Worm (Caenorhabditis elegans) whole organism, L2 larva: ENCODE data around the gene cest-28.

Source experiments
- C34F6.9 ChIP-seq: fragments of 150-350 bp; optimal IDR thresholded peaks from 2 replicates; lab custom pipeline; 2014; ENCODE audit warnings: missing biosample characterization, missing genetic modification characterization
- F13H6.1 ChIP-seq: sonication (generic microtip); optimal IDR thresholded peaks from 2 replicates; lab custom pipeline; 2016; ENCODE audit warnings: missing genetic modification characterization, missing compliant biosample characterization
- ZK546.5 ChIP-seq: sonication (generic microtip); optimal IDR thresholded peaks from 2 replicates; lab custom pipeline; 2017; ENCODE audit warnings: missing biosample characterization, missing genetic modification characterization
- alr-1 ChIP-seq: fragments of 150-350 bp; optimal IDR thresholded peaks from 2 replicates; lab custom pipeline; 2014; ENCODE audit warnings: missing biosample characterization, missing genetic modification characterization
- aly-2 ChIP-seq: fragments of 150-350 bp; optimal IDR thresholded peaks from 2 replicates; lab custom pipeline; 2014; ENCODE audit warnings: missing biosample characterization, missing genetic modification characterization
- blmp-1 ChIP-seq: sonication (generic microtip); optimal IDR thresholded peaks from 2 replicates; lab custom pipeline; 2017; ENCODE audit warnings: missing genetic modification characterization, mild to moderate bottlenecking, missing compliant biosample characterization, antibody characterized with exemption, moderate library complexity; ENCODE audit not compliant: insufficient read depth
- ceh-16 ChIP-seq: fragments of 150-350 bp; optimal IDR thresholded peaks from 2 replicates; lab custom pipeline; 2014; ENCODE audit warnings: missing biosample characterization, missing genetic modification characterization
- dmd-4 ChIP-seq: sonication (generic microtip); optimal IDR thresholded peaks from 2 replicates; lab custom pipeline; 2017; ENCODE audit warnings: missing biosample characterization, missing genetic modification characterization
- egl-27 ChIP-seq: sonication (generic microtip); optimal IDR thresholded peaks from 3 replicates; lab custom pipeline; 2017; ENCODE audit warnings: missing biosample characterization, missing genetic modification reagents, missing genetic modification characterization
- elt-1 ChIP-seq: fragments of 150-350 bp; optimal IDR thresholded peaks from 2 replicates; lab custom pipeline; 2014; ENCODE audit warnings: missing biosample characterization, missing genetic modification characterization
- elt-3 ChIP-seq: sonication (generic microtip); optimal IDR thresholded peaks from 2 replicates; lab custom pipeline; 2017; ENCODE audit warnings: missing biosample characterization, missing genetic modification characterization
- gmeb-1 ChIP-seq: fragments of 150-350 bp; optimal IDR thresholded peaks from 2 replicates; lab custom pipeline; 2014; ENCODE audit warnings: missing biosample characterization, missing genetic modification characterization
- lin-11 ChIP-seq: fragments of 150-350 bp; sonication (generic microtip); optimal IDR thresholded peaks from 2 replicates; lab custom pipeline; 2014; ENCODE audit warnings: missing biosample characterization, missing genetic modification characterization, inconsistent platforms, mixed read lengths
- lin-13 ChIP-seq: fragments of 150-350 bp; optimal IDR thresholded peaks from 2 replicates; lab custom pipeline; 2014; ENCODE audit warnings: missing biosample characterization, missing genetic modification reagents, missing genetic modification characterization
- mbf-1 ChIP-seq: sonication (generic microtip); optimal IDR thresholded peaks from 2 replicates; lab custom pipeline; 2017; ENCODE audit warnings: missing biosample characterization, missing genetic modification characterization
- mdl-1 ChIP-seq, 2 experiments: fragments of 150-350 bp in 1 of 2; sonication (generic microtip) in 1 of 2; optimal IDR thresholded peaks; 2 replicates each; lab custom pipeline; 2017; ENCODE audit warnings: missing biosample characterization in 2 of 2, missing genetic modification characterization in 2 of 2
- nhr-11 ChIP-seq: fragments of 150-350 bp; optimal IDR thresholded peaks from 2 replicates; lab custom pipeline; 2014; ENCODE audit warnings: missing biosample characterization, missing genetic modification characterization
- nhr-12 ChIP-seq: fragments of 150-350 bp; optimal IDR thresholded peaks from 2 replicates; lab custom pipeline; 2014; ENCODE audit warnings: missing biosample characterization, missing genetic modification characterization
- nhr-237 ChIP-seq: fragments of 150-350 bp; optimal IDR thresholded peaks from 2 replicates; lab custom pipeline; 2014; ENCODE audit warnings: missing biosample characterization, missing genetic modification characterization
- nhr-25 ChIP-seq: fragments of 150-350 bp; sonication (generic microtip); optimal IDR thresholded peaks from 3 replicates; lab custom pipeline; 2014; ENCODE audit warnings: missing biosample characterization, missing genetic modification characterization
- nhr-77 ChIP-seq: fragments of 150-350 bp; optimal IDR thresholded peaks from 2 replicates; lab custom pipeline; 2014; ENCODE audit warnings: missing biosample characterization, missing genetic modification characterization
- peb-1 ChIP-seq: fragments of 150-350 bp; optimal IDR thresholded peaks from 2 replicates; lab custom pipeline; 2014; ENCODE audit warnings: missing biosample characterization, missing genetic modification characterization
- sem-4 ChIP-seq: fragments of 150-350 bp; optimal IDR thresholded peaks from 2 replicates; lab custom pipeline; 2014; ENCODE audit warnings: missing biosample characterization, missing genetic modification reagents, missing genetic modification characterization
- sma-3 ChIP-seq: sonication (generic microtip); optimal IDR thresholded peaks from 2 replicates; lab custom pipeline; 2016; ENCODE audit warnings: missing genetic modification reagents, missing genetic modification characterization, missing compliant biosample characterization
- snpc-4 ChIP-seq: fragments of 150-350 bp; optimal IDR thresholded peaks from 2 replicates; lab custom pipeline; 2014; ENCODE audit warnings: missing biosample characterization, missing genetic modification characterization
- unc-39 ChIP-seq: fragments of 150-350 bp; optimal IDR thresholded peaks from 2 replicates; lab custom pipeline; 2014; ENCODE audit warnings: missing biosample characterization, missing genetic modification characterization
- unc-55 ChIP-seq: fragments of 150-350 bp; sonication (generic microtip); optimal IDR thresholded peaks from 3 replicates; lab custom pipeline; 2014; ENCODE audit warnings: missing biosample characterization, missing genetic modification reagents, missing genetic modification characterization
- unc-62 ChIP-seq: fragments of 150-350 bp; optimal IDR thresholded peaks from 2 replicates; lab custom pipeline; 2014; ENCODE audit warnings: missing biosample characterization, missing genetic modification reagents, missing genetic modification characterization
- zag-1 ChIP-seq: fragments of 150-350 bp; optimal IDR thresholded peaks from 2 replicates; lab custom pipeline; 2014; ENCODE audit warnings: missing biosample characterization, missing genetic modification characterization
- ztf-1 ChIP-seq: fragments of 200-800 bp; sonication (Bioruptor generic); conservative IDR thresholded peaks from 2 replicates; pipeline ENCODE4 v1.3.6; 2022; ENCODE audit warnings: missing genetic modification characterization, missing compliant biosample characterization
- ztf-11 ChIP-seq: sonication (generic microtip); optimal IDR thresholded peaks from 2 replicates; lab custom pipeline; 2017; ENCODE audit warnings: missing biosample characterization, missing genetic modification characterization

The cest-28 gene

ce11 chrV:6688392-6688791, 18.8 kb downstream of the cest-28 start, which contains the start of gene K11G9.5:
K11G9.5 (minus strand) TSS chrV:6688492.
- TF ChIP-seq unc-62 (GFP tag; lab: Kevin White, UChicago) (no peak), alr-1 (no peak), unc-39 (tag; lab: Kevin White, UChicago) (no peak), F13H6.1 (tag; lab: Kevin White, UChicago) (no peak), C34F6.9 (tag; lab: Kevin White, UChicago) (no peak), dmd-4 (tag; lab: Kevin White, UChicago) (no peak), elt-1 (tag; lab: Kevin White, UChicago) (no peak), lin-11 (tag; lab: Kevin White, UChicago) (no peak), aly-2 (tag; lab: Kevin White, UChicago) (no peak), egl-27 (no peak), gmeb-1 (tag; lab: Kevin White, UChicago) (no peak), elt-3 (no peak), mdl-1 (tag; optimal IDR thresholded peaks at IDR 0.05; lab: Kevin White, UChicago) (no peak), sem-4 (tag; lab: Kevin White, UChicago) (no peak), lin-13 (no peak), ZK546.5 (no peak)
- TF ChIP-seq, all 48 proteins: peak for 0

DNA sequence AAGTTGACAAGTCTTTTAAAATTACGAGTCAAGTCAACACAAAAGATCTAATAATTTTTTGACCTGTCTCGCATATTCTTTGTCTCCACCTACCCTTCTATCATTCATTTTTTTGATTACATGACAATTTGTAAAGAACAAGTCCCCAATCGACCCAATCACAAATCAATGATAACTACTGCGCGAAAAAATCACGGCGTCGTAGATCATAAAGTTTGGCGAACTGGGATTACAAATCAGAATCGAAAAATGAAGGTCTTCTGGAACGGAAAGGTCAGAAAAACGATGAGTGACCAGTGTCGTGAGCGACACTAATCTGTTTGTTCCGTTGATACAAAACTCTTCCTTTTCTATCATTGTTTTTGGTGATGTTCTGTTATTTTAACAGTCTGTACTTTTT, 20.5 kb downstream of the cest-28 start:
- TF ChIP-seq blmp-1 (tag; lab: Kevin White, UChicago) (no peak), nhr-25 (tag; lab: Kevin White, UChicago) (peak; percentile 39), sma-3 (GFP tag; lab: Kevin White, UChicago) (peak; percentile 62)

DNA sequence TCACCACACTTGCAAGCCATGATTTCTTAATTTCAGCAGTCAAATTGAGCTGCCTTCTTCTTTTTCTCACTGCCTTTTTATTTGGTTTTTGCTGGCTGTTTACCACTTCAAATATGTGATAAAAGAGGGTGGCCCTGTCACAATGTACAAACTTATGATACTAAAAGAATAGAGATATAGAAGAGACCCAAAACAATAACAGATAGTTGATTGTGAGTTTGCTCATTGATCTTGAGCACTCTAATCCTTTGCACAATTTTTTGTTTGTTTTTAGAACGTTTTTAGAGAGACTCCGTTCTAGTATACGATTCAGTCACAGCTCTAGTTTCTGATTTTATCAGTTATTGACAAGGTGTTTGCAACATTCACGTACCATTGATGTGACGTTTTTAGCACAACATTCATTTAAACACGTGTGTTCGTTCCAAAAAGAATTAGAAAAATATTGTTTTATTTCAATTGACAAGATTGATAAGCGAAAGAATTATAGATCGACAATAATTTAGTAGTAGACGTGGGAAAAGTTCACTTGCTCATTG, 22.3 kb downstream of the cest-28 start, which contains the start of gene mtl-1:
Gene mtl-1, minus strand, starts transcription at position 51 of the 539 bp plus-strand sequence.
- TF ChIP-seq sma-3 (GFP tag; lab: Kevin White, UChicago) (no peak), elt-1 (tag; lab: Kevin White, UChicago) (no peak), mbf-1 (no peak), egl-27 (no peak), lin-11 (tag; lab: Kevin White, UChicago) (no peak), alr-1 (no peak), gmeb-1 (tag; lab: Kevin White, UChicago) (no peak), ztf-1 (GFP tag; lab: Robert Waterston, UW) (no peak), nhr-11 (tag; lab: Kevin White, UChicago) (no peak), nhr-237 (tag; lab: Kevin White, UChicago) (no peak), ztf-11 (no peak), elt-3 (no peak)

DNA sequence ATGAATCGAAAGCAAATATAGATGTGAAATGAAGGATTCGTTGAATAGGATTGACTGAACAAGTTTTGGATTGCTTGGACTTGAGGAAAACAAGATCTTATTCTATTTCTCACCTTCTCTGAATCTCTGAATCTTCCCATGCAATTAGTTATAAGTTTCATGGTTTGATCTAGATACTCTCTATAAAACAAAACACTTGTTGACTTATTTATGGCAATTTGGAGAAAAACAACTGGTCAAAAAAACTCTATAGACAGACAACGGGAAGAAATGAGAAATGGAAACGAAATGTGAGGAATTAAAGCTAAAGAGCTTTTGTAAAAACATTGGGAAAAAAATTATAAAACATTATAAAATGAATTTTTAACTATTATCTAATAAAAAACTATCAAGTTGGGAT, 25.0 kb downstream of the cest-28 start, which contains the start of gene W02F12.8:
Gene W02F12.8, minus strand, starts transcription at position 101 of the 400 bp plus-strand sequence.
- TF ChIP-seq unc-62 (GFP tag; lab: Kevin White, UChicago) (no peak), unc-39 (tag; lab: Kevin White, UChicago) (no peak), ztf-1 (GFP tag; lab: Robert Waterston, UW) (no peak), ceh-16 (tag; lab: Kevin White, UChicago) (no peak), lin-11 (tag; lab: Kevin White, UChicago) (no peak), dmd-4 (tag; lab: Kevin White, UChicago) (no peak), F13H6.1 (tag; lab: Kevin White, UChicago) (no peak), zag-1 (tag; lab: Kevin White, UChicago) (no peak), nhr-77 (tag; lab: Kevin White, UChicago) (no peak), peb-1 (tag; lab: Kevin White, UChicago) (no peak), nhr-12 (tag; lab: Kevin White, UChicago) (no peak), snpc-4 (tag; lab: Kevin White, UChicago) (no peak)

ce11 chrV:6697552-6697951, 27.9 kb downstream of the cest-28 start, which contains the start of gene W02F12.2:
W02F12.2 (minus strand) TSS chrV:6697652.
- TF ChIP-seq C34F6.9 (tag; lab: Kevin White, UChicago) (no peak), zag-1 (tag; lab: Kevin White, UChicago) (no peak), elt-3 (no peak), sma-3 (GFP tag; lab: Kevin White, UChicago) (no peak), lin-11 (tag; lab: Kevin White, UChicago) (no peak), ZK546.5 (no peak), elt-1 (tag; lab: Kevin White, UChicago) (no peak), unc-62 (GFP tag; lab: Kevin White, UChicago) (no peak), unc-55 (GFP tag; lab: Kevin White, UChicago) (no peak)
